Fruit fly (Drosophila melanogaster) S2 (cell line): ENCODE data around the gene CG31391.

Source experiments
- CG8478 ChIP-seq: fragments of >200 bp; optimal IDR thresholded peaks from 2 replicates; lab custom pipeline; 2018
- CTCF ChIP-seq, 2 experiments: fragments of >200 bp; optimal IDR thresholded peaks; 2 replicates each; lab custom pipeline; 2018

dm6 chr3R:10669950-10670349 lies 34.9 kb downstream of the CG31391 start:
- TF ChIP-seq CTCF (optimal IDR thresholded peaks at IDR 0.05; lab: Kevin White, UChicago) (no peak), CG8478 (lab: Kevin White, UChicago) (no peak)
